Worm (Caenorhabditis elegans): ENCODE measurements around the gene K10D11.7.

The K10D11.7 gene

DNA sequence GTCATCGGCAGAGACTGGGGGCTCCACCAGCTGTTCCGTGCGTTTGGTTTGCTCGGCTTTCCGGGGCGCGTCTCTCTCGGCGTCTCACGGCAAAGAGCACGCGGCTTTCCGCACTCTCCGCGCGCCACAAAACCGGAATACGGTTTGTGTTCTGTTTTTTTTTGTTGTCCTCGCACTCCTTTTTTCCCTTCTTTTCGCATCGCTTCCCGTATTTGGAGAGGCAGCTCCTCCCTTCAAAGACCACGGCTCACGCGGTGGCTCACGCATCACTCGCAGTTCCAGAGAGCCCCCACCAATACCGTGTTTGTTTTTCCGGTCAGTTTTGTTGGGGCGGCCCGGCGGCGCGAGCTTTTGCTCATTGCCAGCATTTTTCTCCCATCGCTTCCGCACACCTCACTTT is 27.1 kb upstream of the K10D11.7 start:
- no peak for TF ChIP-seq unc-62 (GFP tag; optimal IDR thresholded peaks at IDR 0.05)

DNA sequence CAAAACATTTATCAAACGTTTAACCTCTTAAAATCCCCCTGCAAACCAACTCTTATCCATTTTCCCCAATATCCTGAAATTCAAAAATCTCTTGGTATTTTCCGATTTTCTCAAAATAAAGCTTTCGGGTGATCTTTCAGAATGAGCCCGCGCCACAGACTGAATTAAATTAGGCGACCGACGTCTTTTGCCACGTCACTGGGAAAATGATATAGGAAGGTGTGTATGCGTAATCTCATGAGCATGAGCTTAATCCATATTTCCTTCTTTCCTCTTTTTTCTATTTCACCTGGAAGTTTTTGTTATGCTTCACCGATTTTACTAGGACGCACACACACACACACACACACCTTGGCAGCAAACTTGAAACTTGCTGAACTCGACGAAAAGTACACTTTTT is 25.2 kb upstream of the K10D11.7 start:
- TF ChIP-seq unc-62 (GFP tag; optimal IDR thresholded peaks at IDR 0.05) = no peak

DNA sequence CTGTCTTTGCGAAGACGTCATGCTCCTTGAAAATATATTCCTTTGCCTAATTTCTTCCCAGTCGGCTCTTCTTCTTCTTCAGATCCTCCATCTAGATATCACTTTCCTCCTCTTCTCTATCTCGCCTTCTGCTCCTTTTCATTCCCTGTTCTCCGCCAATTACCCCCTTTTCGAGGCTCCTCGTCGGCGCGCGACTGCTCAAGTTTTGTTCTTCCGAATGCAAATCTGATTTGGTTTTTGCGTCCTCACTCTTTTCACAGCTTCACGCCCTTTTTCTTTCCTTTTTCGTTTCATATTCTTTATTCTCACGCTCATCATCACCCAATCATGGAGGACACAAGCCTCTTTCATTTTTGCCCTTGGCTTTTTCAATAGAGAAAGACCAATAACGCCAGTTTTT is 21.0 kb upstream of the K10D11.7 start:
- TF ChIP-seq unc-62 (GFP tag; optimal IDR thresholded peaks at IDR 0.05) = no peak

DNA sequence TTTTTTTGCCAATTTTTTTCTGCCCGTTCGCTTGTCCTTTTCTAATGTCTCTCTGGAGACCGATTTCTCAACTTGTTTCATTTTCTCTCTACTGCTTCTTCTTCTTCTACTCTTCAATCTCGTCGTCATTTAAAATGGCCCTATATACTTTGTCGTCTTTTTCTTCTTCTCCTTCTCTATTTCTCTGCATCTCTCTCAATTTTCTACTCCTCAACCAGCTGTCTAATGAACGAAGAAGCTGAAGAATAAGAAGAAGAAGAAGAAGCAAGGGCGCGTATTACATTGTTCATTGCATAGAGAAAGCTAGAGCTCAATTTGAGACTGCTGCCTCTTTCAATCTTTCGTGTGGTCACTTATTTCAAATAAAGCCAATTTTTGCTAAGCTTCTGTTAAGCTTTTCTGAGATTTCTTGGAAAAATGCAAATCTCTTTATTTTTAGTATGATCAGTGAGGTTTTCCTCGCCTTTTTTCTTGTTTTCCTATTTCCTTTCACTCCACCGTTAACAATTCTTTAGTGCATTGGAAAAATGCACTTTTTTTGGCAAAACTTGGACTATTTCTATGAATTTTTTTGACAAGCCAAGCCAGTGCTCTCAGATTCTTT is 20.1 kb upstream of the K10D11.7 start:
- TF ChIP-seq unc-62 (GFP tag; optimal IDR thresholded peaks at IDR 0.05) = no peak

DNA sequence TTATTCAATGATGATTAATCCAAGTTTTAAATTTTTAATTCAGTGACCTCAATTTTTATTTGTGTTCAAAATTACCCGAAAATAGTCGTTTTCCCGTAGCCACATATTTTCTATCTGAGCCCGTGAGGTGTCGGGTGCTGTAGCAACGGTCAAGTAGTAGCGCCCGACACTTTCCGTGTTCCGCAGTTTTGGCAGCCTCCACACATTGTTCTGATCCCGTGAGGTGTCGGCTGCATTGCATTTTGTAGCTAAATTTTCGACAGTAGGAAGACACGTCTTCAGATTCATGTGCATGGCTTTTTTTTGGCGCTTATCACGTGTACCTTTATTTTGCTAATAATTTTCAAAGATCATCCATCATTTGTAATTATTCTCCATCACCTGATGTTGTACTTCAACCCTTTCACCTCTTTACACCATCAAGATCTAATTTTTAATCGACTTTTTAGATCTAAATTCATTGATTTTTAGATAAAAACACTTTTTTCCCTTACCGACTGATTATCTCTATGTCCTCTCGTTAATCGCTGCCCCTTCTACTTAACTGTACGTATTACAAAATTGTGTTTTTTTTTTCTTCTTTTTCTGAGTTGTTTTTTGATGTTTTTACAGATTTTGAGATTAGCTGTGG is 18.0 kb upstream of the K10D11.7 start:
- no peak for TF ChIP-seq unc-62 (GFP tag; optimal IDR thresholded peaks at IDR 0.05)

DNA sequence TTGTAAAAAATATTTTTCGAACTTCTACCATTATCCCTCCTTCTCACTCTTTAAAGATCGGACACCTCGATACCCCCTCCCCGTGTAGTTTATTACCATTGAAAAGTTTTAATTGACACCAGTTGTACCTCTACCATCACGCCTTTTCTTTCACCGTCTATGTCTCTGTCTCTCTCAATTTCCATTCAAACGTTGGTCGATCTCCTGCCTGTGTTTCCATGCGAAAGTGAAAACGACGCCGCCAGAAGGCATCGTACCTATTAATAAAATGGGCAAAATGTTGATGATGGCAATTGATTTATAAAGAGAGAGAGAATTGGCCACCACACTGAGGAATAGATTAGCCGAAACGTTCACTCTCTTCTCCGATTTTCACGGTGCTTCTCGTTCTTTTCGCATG is 17.4 kb upstream of the K10D11.7 start:
- TF ChIP-seq unc-62 (GFP tag; optimal IDR thresholded peaks at IDR 0.05) = no peak

DNA sequence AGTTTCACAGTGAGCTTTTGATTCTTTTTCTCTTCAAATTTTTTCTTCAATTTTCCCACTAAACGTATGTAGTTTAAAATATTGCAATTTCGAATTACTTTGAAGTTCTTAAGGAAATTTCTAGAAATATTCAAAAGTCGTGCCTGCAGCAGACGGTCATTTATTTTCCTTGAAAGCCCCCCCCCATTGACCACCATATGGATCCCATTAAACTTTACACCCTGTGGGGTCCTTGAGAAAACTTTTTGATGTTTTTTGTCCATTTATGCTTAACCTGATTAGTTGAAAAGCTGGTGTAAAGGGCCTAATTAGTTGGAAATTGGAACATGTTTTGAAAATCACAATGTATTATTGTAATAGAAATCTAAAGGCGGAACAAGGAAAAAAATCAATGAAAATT is 13.7 kb upstream of the K10D11.7 start:
- no peak for TF ChIP-seq unc-62 (GFP tag; optimal IDR thresholded peaks at IDR 0.05)

DNA sequence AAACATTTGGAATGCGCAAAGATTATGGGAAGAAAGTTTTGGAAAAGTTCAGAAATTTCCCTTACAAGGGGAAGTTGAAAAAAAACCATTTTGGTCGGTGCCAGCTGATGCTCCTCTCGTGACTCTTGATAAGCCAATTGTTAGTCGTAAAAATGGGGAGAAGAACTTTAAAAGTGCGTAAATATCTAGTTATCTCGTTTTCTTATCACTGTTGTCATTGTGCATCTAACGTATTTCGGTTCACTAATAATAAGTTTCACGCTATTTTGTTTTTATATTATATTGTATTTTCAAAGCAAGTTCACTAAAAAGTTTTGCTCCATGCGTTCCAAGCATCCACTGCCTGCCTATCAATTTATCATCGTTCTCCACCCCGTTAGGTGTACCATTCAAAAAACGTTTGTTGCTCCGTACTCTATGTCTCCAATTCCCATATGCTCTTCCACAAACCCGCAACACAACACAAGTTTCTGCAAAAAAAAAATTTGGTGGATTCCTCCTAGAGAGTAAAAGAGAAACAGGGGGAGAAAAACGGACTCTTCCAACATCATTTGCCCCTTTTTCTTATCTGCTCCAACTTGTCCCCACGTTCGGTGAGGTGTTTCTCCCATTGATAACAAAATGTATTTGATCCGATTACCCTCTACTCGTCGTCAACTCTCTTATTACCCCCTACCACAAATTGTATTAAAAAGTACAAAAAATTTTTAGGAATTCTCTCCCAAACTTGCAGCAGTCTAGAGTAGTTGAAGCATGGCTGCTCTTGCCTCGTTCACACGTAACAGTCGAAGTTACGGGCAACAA is 12.8 kb upstream of the K10D11.7 start, which contains the start of gene mbk-2:
TSS of gene mbk-2 (plus strand) at position 754 of the 804 bp plus-strand sequence.
- no peak for TF ChIP-seq unc-62 (GFP tag; optimal IDR thresholded peaks at IDR 0.05)

DNA sequence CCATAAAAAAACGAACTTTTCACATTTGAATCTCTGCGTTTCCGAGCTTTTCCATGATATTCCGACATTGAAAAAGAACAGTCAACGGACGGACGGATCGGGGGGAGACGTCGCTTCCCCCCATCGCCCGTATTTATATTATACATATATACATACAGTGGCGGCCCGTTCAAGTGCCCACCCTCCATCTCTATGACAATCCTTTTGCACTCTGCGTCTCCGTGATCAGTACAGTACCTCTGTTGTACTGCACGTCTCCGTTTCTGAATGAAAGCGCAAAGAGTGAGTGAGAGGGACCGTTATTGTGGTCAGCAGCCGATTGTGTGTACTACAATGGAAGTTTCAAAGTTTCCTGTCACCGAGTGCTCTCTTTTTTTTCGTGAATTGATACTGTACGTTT is 3.3 kb upstream of the K10D11.7 start:
- no peak for TF ChIP-seq unc-62 (GFP tag; optimal IDR thresholded peaks at IDR 0.05)

DNA sequence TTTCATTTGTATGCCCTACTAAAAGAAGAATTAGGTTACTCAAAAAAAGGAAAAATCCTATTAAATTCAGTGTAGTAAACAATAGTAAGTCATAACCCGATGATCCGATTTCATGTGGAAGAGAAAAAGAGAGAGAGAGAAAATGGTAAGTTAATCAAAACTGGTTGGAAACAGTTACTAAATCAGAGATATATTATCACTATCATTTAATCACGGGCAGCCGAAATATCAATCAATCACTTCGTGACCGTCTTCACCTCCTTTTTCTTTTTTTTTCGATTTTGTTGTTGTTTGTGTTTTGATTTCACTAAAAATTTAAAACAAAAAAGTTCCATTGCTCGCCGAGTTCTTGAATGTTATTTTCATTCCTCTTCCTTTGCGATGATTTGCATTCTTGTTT is 1.8 kb upstream of the K10D11.7 start:
- TF ChIP-seq unc-62 (GFP tag; optimal IDR thresholded peaks at IDR 0.05) = no peak

DNA sequence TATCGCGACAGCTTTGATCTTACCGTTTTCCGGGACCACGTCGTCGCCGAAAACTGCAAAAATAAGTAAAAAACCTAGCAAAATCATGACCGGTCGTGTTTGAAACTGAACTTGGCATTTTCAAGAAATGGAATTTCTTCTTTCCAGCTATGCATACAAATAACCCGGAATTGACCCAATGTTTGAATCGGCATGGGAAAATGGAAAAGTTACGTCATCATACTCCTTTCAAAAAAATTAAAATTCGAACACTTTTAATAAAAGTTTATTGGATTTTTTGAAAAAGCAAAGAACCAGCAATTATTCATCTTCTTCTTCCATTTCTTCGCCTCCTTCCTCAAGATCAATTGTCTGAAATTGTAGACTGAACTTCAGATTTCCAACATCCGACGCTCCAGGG is 1.4 kb downstream of the K10D11.7 start, which contains the start of gene K10D11.4:
TSS of gene K10D11.4 (minus strand) at position 101 of the 400 bp plus-strand sequence.
- TF ChIP-seq unc-62 (GFP tag; optimal IDR thresholded peaks at IDR 0.05) = no peak

DNA sequence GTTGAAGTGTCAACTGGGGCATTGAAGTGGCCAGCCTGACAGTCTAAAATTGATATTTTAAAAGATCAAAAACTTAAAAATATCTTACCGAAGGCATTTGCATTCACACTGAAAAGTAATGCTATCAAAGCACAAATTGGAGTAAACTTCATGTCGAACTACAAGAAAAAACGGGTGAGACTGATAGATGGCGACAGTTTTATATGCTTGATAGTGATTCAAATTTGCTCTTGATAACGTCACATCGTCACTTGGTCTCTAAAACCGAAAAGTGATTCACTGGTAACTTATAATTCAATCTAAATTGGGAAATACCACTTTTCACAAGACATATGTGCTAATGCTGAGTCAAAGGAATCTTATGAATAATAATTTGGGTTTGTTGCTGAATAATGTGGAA is 4.2 kb downstream of the K10D11.7 start, which contains the start of gene K10D11.5:
TSS of gene K10D11.5 (minus strand) at position 215 of the 400 bp plus-strand sequence.
- TF ChIP-seq unc-62 (GFP tag; optimal IDR thresholded peaks at IDR 0.05) = no peak

DNA sequence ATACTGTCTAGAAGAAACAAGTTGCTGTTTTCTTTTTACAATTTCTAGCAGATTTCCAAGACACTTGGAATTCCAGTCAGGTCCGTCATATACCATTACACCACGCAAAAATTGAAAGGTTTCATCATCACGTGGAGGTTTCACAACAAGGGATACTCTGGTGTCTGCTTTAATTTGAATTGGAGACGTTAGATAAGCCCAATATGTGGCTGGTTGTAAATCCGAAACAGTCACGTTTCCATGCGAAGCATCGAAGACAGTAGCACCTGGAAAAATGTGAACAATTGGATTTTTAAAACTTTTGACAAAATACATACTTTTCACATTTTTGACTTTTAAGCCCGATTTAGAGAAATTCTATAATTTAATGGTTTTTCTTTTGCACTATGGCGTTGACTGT is 5.1 kb downstream of the K10D11.7 start:
- no peak for TF ChIP-seq unc-62 (GFP tag; optimal IDR thresholded peaks at IDR 0.05)

DNA sequence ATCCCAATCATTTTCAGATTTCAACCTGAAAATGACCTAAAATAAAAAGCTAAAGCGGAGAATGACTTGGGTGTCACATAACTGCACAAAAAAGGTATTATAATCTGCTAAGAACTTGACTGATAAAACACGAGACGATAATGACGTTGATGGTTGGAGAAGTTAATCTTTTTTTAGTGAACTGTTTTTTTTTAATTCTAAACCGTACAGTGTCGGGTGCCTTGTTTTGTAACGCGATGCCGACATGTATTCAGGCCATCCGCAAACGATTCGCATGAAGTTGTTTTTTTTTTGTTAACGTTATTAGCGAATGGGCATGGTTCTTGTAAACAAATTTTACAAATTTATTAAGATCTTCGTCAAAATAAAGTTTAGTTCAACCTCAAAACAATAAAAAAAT is 6.4 kb downstream of the K10D11.7 start, which contains the start of gene K10D11.6:
TSS of gene K10D11.6 (minus strand) at position 101 of the 400 bp plus-strand sequence.
- no peak for TF ChIP-seq unc-62 (GFP tag; optimal IDR thresholded peaks at IDR 0.05)

DNA sequence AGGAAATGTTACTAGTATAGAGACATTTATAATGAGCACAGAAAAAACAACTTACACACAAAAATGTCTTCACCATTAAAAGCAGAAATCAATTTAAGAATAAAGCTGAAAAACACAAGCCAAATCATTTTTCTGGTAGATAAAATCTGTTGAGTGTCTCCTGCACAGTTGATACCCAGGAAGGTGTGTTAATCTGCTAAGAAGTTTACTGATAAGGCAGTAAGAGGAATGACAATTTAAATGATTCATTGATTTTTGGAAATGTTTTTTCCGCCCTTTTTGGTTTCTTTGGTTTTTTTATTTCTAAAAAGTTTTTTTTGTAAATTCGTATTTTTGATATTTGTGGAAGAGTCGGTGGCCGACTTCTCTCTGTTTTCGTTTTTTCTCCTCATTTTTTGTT is 9.8 kb downstream of the K10D11.7 start, which contains the start of gene K10D11.3:
TSS of gene K10D11.3 (minus strand) at position 174 of the 400 bp plus-strand sequence.
- no peak for TF ChIP-seq unc-62 (GFP tag; optimal IDR thresholded peaks at IDR 0.05)

DNA sequence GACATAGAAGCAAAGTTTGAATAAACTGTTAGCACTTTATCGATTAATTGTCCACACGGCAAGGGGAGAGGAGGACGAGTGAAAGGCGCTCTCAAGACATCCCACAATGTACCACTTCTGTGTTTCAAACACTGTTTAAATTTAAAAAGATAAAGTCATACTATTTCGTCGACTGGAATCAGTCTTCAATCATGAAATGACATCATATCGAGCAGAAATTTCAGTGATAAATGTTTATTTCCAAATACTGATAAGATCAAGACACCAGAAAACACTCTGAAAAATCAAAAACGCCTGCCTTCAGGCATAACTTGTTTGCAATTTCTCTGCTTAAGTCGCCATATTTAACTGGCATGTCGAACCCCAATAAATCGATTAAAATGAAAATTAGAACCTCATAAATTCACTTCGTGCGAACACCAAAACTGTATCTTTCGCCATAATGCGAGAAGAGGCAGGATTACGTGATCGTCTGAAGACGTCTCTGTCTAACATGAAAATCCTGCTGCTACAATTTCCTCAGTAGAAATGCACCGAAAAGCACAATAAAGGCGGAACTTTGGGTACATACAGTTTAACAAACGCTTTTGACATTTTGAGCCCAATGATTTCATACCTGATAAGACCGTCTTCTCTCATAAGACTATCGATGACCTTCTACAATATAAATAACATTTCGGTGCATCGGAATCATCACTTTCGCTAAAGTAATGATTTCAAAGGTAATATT is 17.3 kb downstream of the K10D11.7 start, which contains the start of gene K10D11.2:
TSS of gene K10D11.2 (plus strand) at position 680 of the 730 bp plus-strand sequence.
- no peak for TF ChIP-seq unc-62 (GFP tag; optimal IDR thresholded peaks at IDR 0.05)

All from whole organism, dauer.